Worm (Caenorhabditis elegans): ENCODE results near the gene ptc-1.

DNA sequence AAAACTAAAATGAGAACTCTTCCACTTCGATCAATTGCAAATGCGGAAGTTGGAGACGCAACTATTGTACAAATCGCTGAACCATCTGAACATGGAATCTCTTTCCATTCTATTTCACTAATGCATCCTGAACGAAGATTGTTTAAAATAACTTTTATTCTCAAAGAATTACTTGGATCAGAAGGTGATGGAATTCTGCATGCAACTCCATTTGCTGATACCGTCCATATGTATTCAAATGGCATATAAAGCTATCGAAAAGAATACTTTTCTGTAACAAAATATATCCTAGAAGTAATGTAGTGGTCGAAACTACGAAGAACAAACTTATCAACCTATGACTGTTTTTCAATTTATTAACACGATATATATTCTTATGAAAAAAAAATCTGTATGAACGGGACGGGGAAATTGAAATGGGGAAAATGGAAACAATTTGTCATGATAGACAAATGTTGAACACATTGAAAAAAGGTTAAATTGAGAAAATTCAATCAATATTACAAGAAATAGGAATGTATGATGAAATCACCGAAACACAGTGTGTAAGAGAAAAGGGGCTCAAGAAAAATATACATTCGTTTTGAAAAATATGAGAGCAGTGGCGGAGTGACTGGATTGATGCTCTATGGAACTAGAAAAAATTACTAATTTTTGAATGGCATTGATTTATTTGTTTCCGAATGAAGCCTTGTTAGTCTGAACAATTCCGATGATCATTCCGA, 15.1 kb upstream of the ptc-1 start, which contains the start of gene T01H3.2:
- TF ChIP-seq nhr-237 (tag; optimal IDR thresholded peaks at IDR 0.05) (no peak), hlh-30 (tag; optimal IDR thresholded peaks at IDR 0.05; ENCODE audit: insufficient read depth) (no peak), F37D6.2 (tag; optimal IDR thresholded peaks at IDR 0.05) (no peak), unc-62 (GFP tag; optimal IDR thresholded peaks at IDR 0.05 in 1 of 2) (peak in 1 of 2 experiments; percentile 96), unc-62 (tag; optimal IDR thresholded peaks at IDR 0.05) (no peak), mdt-29 (GFP tag; IDR thresholded peaks at IDR 0.05) (0 out of 2 replicates have a peak, but pooled peaks have one; percentile 20), pqm-1 (tag; optimal IDR thresholded peaks at IDR 0.05) (no peak), daf-12 (tag; optimal IDR thresholded peaks at IDR 0.05) (no peak)

Data from whole organism, L4 larva.